Fruit fly (Drosophila melanogaster): ENCODE data around the gene CG18558.

The CG18558 gene

DNA sequence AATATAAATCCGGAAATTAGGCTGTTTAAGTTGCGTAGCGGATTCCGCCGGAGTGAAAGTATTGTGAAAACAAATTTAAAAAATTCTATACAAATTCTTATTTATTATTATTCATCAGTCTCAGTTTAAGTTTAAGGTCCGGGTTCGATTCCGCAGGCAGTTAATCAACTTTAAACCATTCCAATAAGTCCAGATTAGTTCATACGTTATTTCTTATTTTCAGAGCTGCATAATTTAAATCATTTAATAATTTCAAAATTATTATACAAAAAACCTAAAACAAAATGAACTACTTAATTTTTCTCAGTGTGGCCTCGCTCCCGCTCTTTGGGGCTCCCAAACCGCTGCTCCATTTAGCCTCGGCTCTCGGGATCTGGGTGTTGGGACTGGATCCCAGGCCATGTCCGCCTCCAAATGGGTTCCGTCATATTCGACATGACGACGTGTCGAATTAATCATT lies 13.9 kb downstream of the CG18558 start:
- TF ChIP-seq CG12391 (tag; optimal IDR thresholded peaks at IDR 0.05) (peak; percentile 92), CG8281 (tag; optimal IDR thresholded peaks at IDR 0.05) (peak; percentile 69), CG18262 (tag; optimal IDR thresholded peaks at IDR 0.05) (peak; percentile 98), org-1 (GFP tag; optimal IDR thresholded peaks at IDR 0.05) (peak; percentile 80), Hr39 (optimal IDR thresholded peaks at IDR 0.05) (no peak), emc (GFP tag; optimal IDR thresholded peaks at IDR 0.05) (no peak), lmd (GFP tag; IDR thresholded peaks at IDR 0.05) (peak; percentile 83), PHDP (tag; optimal IDR thresholded peaks at IDR 0.05) (peak; percentile 85), CG33557 (GFP tag; optimal IDR thresholded peaks at IDR 0.05) (peak; percentile 92), ATbp (GFP tag; optimal IDR thresholded peaks at IDR 0.05) (peak; percentile 87), lov (optimal IDR thresholded peaks at IDR 0.05) (no peak), lov (GFP tag; IDR thresholded peaks at IDR 0.05) (no peak), unpg (GFP tag; optimal IDR thresholded peaks at IDR 0.05) (peak; percentile 88), ERR (GFP tag; optimal IDR thresholded peaks at IDR 0.05) (no peak), exex (tag; optimal IDR thresholded peaks at IDR 0.05) (peak; percentile 50), Neu2 (GFP tag; optimal IDR thresholded peaks at IDR 0.05; ENCODE audit: borderline replicate concordance) (no peak), chinmo (GFP tag; IDR thresholded peaks at IDR 0.05; ENCODE audit: partially characterized antibody) (no peak), YL-1 (GFP tag; optimal IDR thresholded peaks at IDR 0.05) (peak; percentile 60), Dfd (GFP tag; optimal IDR thresholded peaks at IDR 0.05) (no peak), Xbp1 (GFP tag; optimal IDR thresholded peaks at IDR 0.05) (peak; percentile 87), Mad (GFP tag; optimal IDR thresholded peaks at IDR 0.05) (peak; percentile 71), CG10654 (GFP tag; optimal IDR thresholded peaks at IDR 0.05) (peak; percentile 78), E2f2 (GFP tag; IDR thresholded peaks at IDR 0.05) (peak; percentile 55), stc (GFP tag; IDR thresholded peaks at IDR 0.05) (peak; percentile 62), E2f1 (GFP tag; IDR thresholded peaks at IDR 0.05) (peak; percentile 66; the same call in 1 of the 2 replicates), CG7271 (tag; optimal IDR thresholded peaks at IDR 0.05) (no peak), Dip3 (GFP tag; optimal IDR thresholded peaks at IDR 0.05) (peak; percentile 21), Deaf1 (tag; optimal IDR thresholded peaks at IDR 0.05) (peak; percentile 54), Lim3 (GFP tag; IDR thresholded peaks at IDR 0.05) (no peak), CG7928 (GFP tag; optimal IDR thresholded peaks at IDR 0.05) (peak; percentile 68), Doc3 (GFP tag; IDR thresholded peaks at IDR 0.05; ENCODE audit: partially characterized antibody) (no peak), CG3407 (GFP tag; optimal IDR thresholded peaks at IDR 0.05) (peak; percentile 81), usp (GFP tag; optimal IDR thresholded peaks at IDR 0.05) (no peak), CG8478 (optimal IDR thresholded peaks at IDR 0.05) (no peak), CG18619 (GFP tag; optimal IDR thresholded peaks at IDR 0.05) (peak; percentile 89), twi (tag; optimal IDR thresholded peaks at IDR 0.05) (peak; percentile 86), C15 (GFP tag; IDR thresholded peaks at IDR 0.05) (peak; percentile 62; the same call in 1 of the 3 replicates), CG6272 (GFP tag; IDR thresholded peaks at IDR 0.05) (peak; percentile 73), CG1647 (GFP tag; optimal IDR thresholded peaks at IDR 0.05) (peak; percentile 46), Bdp1 (GFP tag; optimal IDR thresholded peaks at IDR 0.05) (peak; percentile 38), ssp (GFP tag; IDR thresholded peaks at IDR 0.05) (peak; percentile 65), Dip2 (GFP tag; IDR thresholded peaks at IDR 0.05) (no peak), CG11085 (GFP tag; IDR thresholded peaks at IDR 0.05) (peak; percentile 41; the same call in 1 of the 2 replicates), CG32772 (GFP tag; IDR thresholded peaks at IDR 0.05) (peak; percentile 75), CG31365 (tag; optimal IDR thresholded peaks at IDR 0.05) (no peak), z (GFP tag; IDR thresholded peaks at IDR 0.05) (no peak), ttk (GFP tag; IDR thresholded peaks at IDR 0.05) (peak; percentile 57; the same call in 1 of the 2 replicates), CG4617 (GFP tag; optimal IDR thresholded peaks at IDR 0.05; ENCODE audit: borderline replicate concordance) (peak; percentile 25), gcm2 (GFP tag; optimal IDR thresholded peaks at IDR 0.05) (peak; percentile 72), odd (GFP tag; optimal IDR thresholded peaks at IDR 0.05) (peak; percentile 93), CG17802 (tag; optimal IDR thresholded peaks at IDR 0.05) (peak; percentile 27), Asciz (GFP tag; optimal IDR thresholded peaks at IDR 0.05) (peak; percentile 93)
